Worm (Caenorhabditis elegans): ENCODE data around the gene txt-5.

- TF ChIP-seq T22C8.4 (GFP tag; IDR thresholded peaks at IDR 0.05): 0 out of 2 replicates have a peak, but pooled peaks have one; percentile 33
- no peak for TF ChIP-seq flt-1 (GFP tag; IDR thresholded peaks at IDR 0.05)
- no peak for TF ChIP-seq ztf-23 (GFP tag; IDR thresholded peaks at IDR 0.05)
- TF ChIP-seq med-1 (GFP tag; optimal IDR thresholded peaks at IDR 0.05; ENCODE audit: insufficient read depth): no peak
- TF ChIP-seq ztf-29 (GFP tag; IDR thresholded peaks at IDR 0.05): no peak
- TF ChIP-seq tab-1 (GFP tag; IDR thresholded peaks at IDR 0.05): no peak
Observed at ce11 chrV:7804064-7804800, 32.7 kb downstream of the txt-5 start, which contains the start of gene uvs-1.
